Fruit fly (Drosophila melanogaster) whole organism, embryonic: ENCODE results near the gene Sec20.

Experiments used
- ATbp ChIP-seq: fragments of 200-800 bp; sonication (Bioruptor generic); optimal IDR thresholded peaks from 2 replicates; lab custom pipeline; 2017; ENCODE audit warnings: missing biosample characterization, mild to moderate bottlenecking, missing genetic modification characterization, missing genetic modification reagents
- Adf1 ChIP-seq: fragments of 200-800 bp; sonication (Bioruptor generic); IDR thresholded peaks from 2 replicates; pipeline ENCODE4 v1.3.6; 2022; ENCODE audit warnings: missing biosample characterization, missing genetic modification characterization
- Atf-2 ChIP-seq: fragments of 200-800 bp; sonication (Bioruptor generic); optimal IDR thresholded peaks from 2 replicates; lab custom pipeline; 2016; ENCODE audit warnings: missing biosample characterization, missing genetic modification characterization
- Atf6 ChIP-seq: fragments of 200-800 bp; sonication (Bioruptor generic); IDR thresholded peaks from 2 replicates; pipeline ENCODE4 v1.3.6; 2022; ENCODE audit warnings: missing biosample characterization, missing genetic modification characterization
- Bgb ChIP-seq: fragments of 200-800 bp; sonication (Bioruptor generic); IDR thresholded peaks from 2 replicates; pipeline ENCODE4 v1.3.6; 2022; ENCODE audit warnings: missing biosample characterization, missing genetic modification characterization; ENCODE audit not compliant: partially characterized antibody
- Blimp-1 ChIP-seq: fragments of 200-800 bp; sonication (Bioruptor generic); optimal IDR thresholded peaks from 3 replicates; lab custom pipeline; 2018; ENCODE audit warnings: missing biosample characterization, missing genetic modification characterization, mild to moderate bottlenecking, moderate library complexity, missing genetic modification reagents
- CG10274 ChIP-seq: fragments of 200-800 bp; sonication (Bioruptor generic); optimal IDR thresholded peaks from 3 replicates; lab custom pipeline; 2017; ENCODE audit warnings: missing biosample characterization, mild to moderate bottlenecking, missing genetic modification characterization
- CG10654 ChIP-seq: fragments of 200-800 bp; sonication (Bioruptor generic); optimal IDR thresholded peaks from 2 replicates; lab custom pipeline; 2016; ENCODE audit warnings: missing biosample characterization, missing genetic modification characterization
- CG13296 ChIP-seq: fragments of 200-800 bp; sonication (Bioruptor generic); optimal IDR thresholded peaks from 3 replicates; lab custom pipeline; 2018; ENCODE audit warnings: missing biosample characterization, mild to moderate bottlenecking, missing genetic modification characterization
- CG14050 ChIP-seq: fragments of 200-800 bp; sonication (Bioruptor generic); IDR thresholded peaks from 3 replicates; pipeline ENCODE4 v1.3.6; 2022; ENCODE audit warnings: missing biosample characterization, missing genetic modification characterization
- CG1529 ChIP-seq: fragments of 200-800 bp; sonication (Bioruptor generic); optimal IDR thresholded peaks from 3 replicates; lab custom pipeline; 2018; ENCODE audit warnings: missing biosample characterization, missing genetic modification characterization
- CG16815 ChIP-seq: fragments of 200-800 bp; sonication (Bioruptor generic); optimal IDR thresholded peaks from 3 replicates; lab custom pipeline; 2017; ENCODE audit warnings: missing biosample characterization, mild to moderate bottlenecking, missing genetic modification characterization
- CG17361 ChIP-seq: fragments of 200-800 bp; sonication (Bioruptor generic); IDR thresholded peaks from 3 replicates; pipeline ENCODE4 v1.3.6; 2022; ENCODE audit warnings: missing biosample characterization, missing genetic modification characterization
- CG2889 ChIP-seq: fragments of 200-800 bp; sonication (Bioruptor generic); IDR thresholded peaks from 3 replicates; pipeline ENCODE4 v1.3.6; 2022; ENCODE audit warnings: missing biosample characterization, missing genetic modification characterization
- CG32767 ChIP-seq: fragments of 200-800 bp; sonication (Bioruptor generic); IDR thresholded peaks from 2 replicates; pipeline ENCODE4 v1.3.6; 2022; ENCODE audit warnings: missing biosample characterization, missing genetic modification characterization
- CG34422 ChIP-seq: fragments of 200-800 bp; sonication (Bioruptor generic); IDR thresholded peaks from 3 replicates; pipeline ENCODE4 v1.3.6; 2022; ENCODE audit warnings: missing biosample characterization, missing genetic modification characterization
- CG3995 ChIP-seq: fragments of 200-800 bp; sonication (Bioruptor generic); optimal IDR thresholded peaks from 3 replicates; lab custom pipeline; 2016; ENCODE audit warnings: missing biosample characterization, missing genetic modification characterization
- CG7963 ChIP-seq: fragments of 200-800 bp; sonication (Bioruptor generic); IDR thresholded peaks from 3 replicates; pipeline ENCODE4 v1.3.6; 2022; ENCODE audit warnings: missing biosample characterization, missing genetic modification characterization; ENCODE audit not compliant: partially characterized antibody
- CG8290 ChIP-seq, 3 experiments: fragments of 200-800 bp; sonication (Bioruptor generic); optimal IDR thresholded peaks; 2 replicates each; lab custom pipeline; 2016 to 2019; ENCODE audit warnings: missing biosample characterization in 3 of 3, missing genetic modification characterization in 3 of 3, mild to moderate bottlenecking in 2 of 3, moderate library complexity in 1 of 3
- CG8359 ChIP-seq: fragments of 200-800 bp; sonication (Bioruptor generic); optimal IDR thresholded peaks from 2 replicates; lab custom pipeline; 2017; ENCODE audit warnings: missing biosample characterization, mild to moderate bottlenecking, missing genetic modification characterization, borderline replicate concordance
- CG9437 ChIP-seq: fragments of 200-800 bp; sonication (Bioruptor generic); optimal IDR thresholded peaks from 2 replicates; lab custom pipeline; 2018; ENCODE audit warnings: missing biosample characterization, mild to moderate bottlenecking, missing genetic modification characterization
- Doc3 ChIP-seq: fragments of 200-800 bp; sonication (Bioruptor generic); IDR thresholded peaks from 3 replicates; pipeline ENCODE4 v1.3.6; 2022; ENCODE audit warnings: missing biosample characterization, missing genetic modification characterization; ENCODE audit not compliant: partially characterized antibody
- Dref ChIP-seq: fragments of 200-800 bp; sonication (Bioruptor generic); IDR thresholded peaks from 2 replicates; pipeline ENCODE4 v1.3.6; 2022; ENCODE audit warnings: missing biosample characterization, missing genetic modification characterization
- E2f2 ChIP-seq: fragments of 200-800 bp; sonication (Bioruptor generic); IDR thresholded peaks from 2 replicates; pipeline ENCODE4 v1.3.6; 2022; ENCODE audit warnings: missing biosample characterization, missing genetic modification characterization
- Max ChIP-seq: fragments of 200-800 bp; sonication (Bioruptor generic); optimal IDR thresholded peaks from 2 replicates; lab custom pipeline; 2016; ENCODE audit warnings: missing biosample characterization, mild to moderate bottlenecking, missing genetic modification characterization
- Meics ChIP-seq: fragments of 200-800 bp; sonication (Bioruptor generic); optimal IDR thresholded peaks from 2 replicates; lab custom pipeline; 2017; ENCODE audit warnings: missing biosample characterization, mild to moderate bottlenecking, missing genetic modification characterization
- NC2α ChIP-seq: fragments of 200-800 bp; sonication (Bioruptor generic); optimal IDR thresholded peaks from 2 replicates; lab custom pipeline; 2016; ENCODE audit warnings: missing biosample characterization, missing genetic modification characterization
- Neu2 ChIP-seq: fragments of 200-800 bp; sonication (Bioruptor generic); optimal IDR thresholded peaks from 3 replicates; lab custom pipeline; 2016; ENCODE audit warnings: missing biosample characterization, missing genetic modification characterization, borderline replicate concordance
- Usf ChIP-seq: fragments of 200-800 bp; sonication (Bioruptor generic); optimal IDR thresholded peaks from 2 replicates; lab custom pipeline; 2017; ENCODE audit warnings: missing genotype, missing biosample characterization, missing genetic modification characterization
- ap ChIP-seq: fragments of 200-800 bp; sonication (Bioruptor generic); IDR thresholded peaks from 2 replicates; pipeline ENCODE4 v1.3.6; 2022; ENCODE audit warnings: missing biosample characterization, missing genetic modification characterization
- cato ChIP-seq: fragments of 200-800 bp; sonication (Bioruptor generic); optimal IDR thresholded peaks from 2 replicates; lab custom pipeline; 2016; ENCODE audit warnings: missing biosample characterization, missing genetic modification characterization, borderline replicate concordance
- caup ChIP-seq: fragments of 200-800 bp; sonication (Bioruptor generic); optimal IDR thresholded peaks from 3 replicates; lab custom pipeline; 2017; ENCODE audit warnings: missing biosample characterization, mild to moderate bottlenecking, missing genetic modification characterization, moderate library complexity; ENCODE audit not compliant: severe bottlenecking
- crc ChIP-seq: fragments of 200-800 bp; sonication (Bioruptor generic); optimal IDR thresholded peaks from 2 replicates; lab custom pipeline; 2016; ENCODE audit warnings: missing biosample characterization, missing genetic modification characterization
- croc ChIP-seq: fragments of 200-800 bp; sonication (Bioruptor generic); conservative IDR thresholded peaks from 3 replicates; pipeline ENCODE4 v1.3.6; 2022; ENCODE audit warnings: missing biosample characterization, missing genetic modification characterization
- dan ChIP-seq: fragments of 200-800 bp; sonication (Bioruptor generic); IDR thresholded peaks from 2 replicates; pipeline ENCODE4 v1.3.6; 2022; ENCODE audit warnings: missing biosample characterization, missing genetic modification characterization
- danr ChIP-seq: fragments of 200-800 bp; sonication (Bioruptor generic); IDR thresholded peaks from 2 replicates; pipeline ENCODE4 v1.3.6; 2022; ENCODE audit warnings: missing biosample characterization, missing genetic modification characterization
- gfzf ChIP-seq: fragments of 200-800 bp; sonication (Bioruptor generic); optimal IDR thresholded peaks from 2 replicates; lab custom pipeline; 2016; ENCODE audit warnings: missing biosample characterization, mild to moderate bottlenecking, missing genetic modification characterization, moderate library complexity
- lbe ChIP-seq: fragments of 200-800 bp; sonication (Bioruptor generic); optimal IDR thresholded peaks from 2 replicates; lab custom pipeline; 2016; ENCODE audit warnings: missing biosample characterization, mild to moderate bottlenecking, missing genetic modification characterization
- lov ChIP-seq, 2 experiments: fragments of 200-800 bp in 1 of 2; fragments of >200 bp in 1 of 2; sonication (Bioruptor generic) in 1 of 2; IDR thresholded peaks in 1 of 2; optimal IDR thresholded peaks in 1 of 2; 2 replicates in 1 of 2; 3 replicates in 1 of 2; pipeline versions ENCODE4 v1.3.6 to Lab custom; 2017 to 2022; ENCODE audit warnings: missing biosample characterization in 1 of 2, missing genetic modification characterization in 1 of 2
- nerfin-2 ChIP-seq: fragments of 200-800 bp; sonication (Bioruptor generic); IDR thresholded peaks from 2 replicates; pipeline ENCODE4 v1.3.6; 2022; ENCODE audit warnings: missing biosample characterization, missing genetic modification characterization; ENCODE audit not compliant: partially characterized antibody
- pan ChIP-seq, 4 experiments: fragments of >200 bp in 3 of 4; fragments of 200-800 bp in 1 of 4; sonication (Bioruptor generic) in 1 of 4; optimal IDR thresholded peaks in 3 of 4; IDR thresholded peaks in 1 of 4; 2 replicates each; pipeline versions ENCODE4 v1.3.6 to Lab custom; 2017 to 2022; ENCODE audit warnings: missing biosample characterization in 2 of 4, missing genetic modification characterization in 2 of 4, mixed read lengths in 1 of 4
- pzg ChIP-seq: fragments of 200-800 bp; sonication (Bioruptor generic); optimal IDR thresholded peaks from 3 replicates; lab custom pipeline; 2018; ENCODE audit warnings: missing biosample characterization, mild to moderate bottlenecking, missing genetic modification characterization, moderate library complexity
- rib ChIP-seq: fragments of 200-800 bp; sonication (Bioruptor generic); IDR thresholded peaks from 2 replicates; pipeline ENCODE4 v1.3.6; 2022; ENCODE audit warnings: missing biosample characterization, missing genetic modification characterization
- row ChIP-seq: fragments of 200-800 bp; sonication (Bioruptor generic); IDR thresholded peaks from 3 replicates; pipeline ENCODE4 v1.3.6; 2022; ENCODE audit warnings: missing biosample characterization, missing genetic modification characterization
- seq ChIP-seq: fragments of 200-800 bp; sonication (Bioruptor generic); IDR thresholded peaks from 2 replicates; pipeline ENCODE4 v1.3.6; 2022; ENCODE audit warnings: missing biosample characterization, missing genetic modification characterization
- tna ChIP-seq: fragments of 200-800 bp; sonication (Bioruptor generic); IDR thresholded peaks from 2 replicates; pipeline ENCODE4 v1.3.6; 2022; ENCODE audit warnings: missing biosample characterization, missing genetic modification characterization; ENCODE audit not compliant: partially characterized antibody
- toy ChIP-seq: fragments of 200-800 bp; sonication (Bioruptor generic); IDR thresholded peaks from 2 replicates; pipeline ENCODE4 v1.3.6; 2022; ENCODE audit warnings: missing biosample characterization, missing genetic modification characterization
- zf30C ChIP-seq: fragments of 200-800 bp; sonication (Bioruptor generic); optimal IDR thresholded peaks from 3 replicates; lab custom pipeline; 2018; ENCODE audit warnings: missing biosample characterization, mild to moderate bottlenecking, missing genetic modification characterization

The Sec20 gene

dm6 chr3R:5791497-5791896, 32.8 kb downstream of the Sec20 start, which contains the start of gene Hpf1 (continued):
- TF ChIP-seq caup (GFP tag; lab: Kevin White, UChicago) (peak; percentile 98), ATbp (GFP tag; lab: Kevin White, UChicago) (peak; percentile 95), row (GFP tag; lab: Robert Waterston, UW) (peak; percentile 99), CG16815 (GFP tag; lab: Kevin White, UChicago) (peak; percentile 98), seq (GFP tag; lab: Robert Waterston, UW) (peak; percentile 99), NC2α (peak; percentile 96), lov (optimal IDR thresholded peaks at IDR 0.05; lab: Kevin White, UChicago) (no peak), lov (GFP tag; IDR thresholded peaks at IDR 0.05; lab: Robert Waterston, UW) (peak; percentile 92), tna (GFP tag; lab: Robert Waterston, UW) (no peak), CG7963 (no peak), CG9437 (peak; percentile 92), gfzf (GFP tag; lab: Kevin White, UChicago) (peak; percentile 43), CG8290 (GFP tag; optimal IDR thresholded peaks at IDR 0.05; lab: Kevin White, UChicago) (peak; percentile 92), CG8290 (tag; optimal IDR thresholded peaks at IDR 0.05; lab: Kevin White, UChicago) (peak; percentile 82 to 98), crc (GFP tag; lab: Kevin White, UChicago) (peak; percentile 97), Neu2 (GFP tag; lab: Kevin White, UChicago) (peak; percentile 92), Dref (GFP tag; lab: Robert Waterston, UW) (peak; percentile 40; the same call in 1 of the 2 replicates), Max (GFP tag; lab: Kevin White, UChicago) (peak; percentile 98), toy (GFP tag; lab: Robert Waterston, UW) (peak; percentile 93), CG3995 (GFP tag; lab: Kevin White, UChicago) (peak; percentile 93), CG17361 (GFP tag; lab: Robert Waterston, UW) (peak; percentile 99), Atf6 (GFP tag; lab: Robert Waterston, UW) (peak; percentile 98), danr (GFP tag; lab: Robert Waterston, UW) (peak; percentile 97), CG32767 (peak; percentile 97), pzg (peak; percentile 64), CG10654 (peak; percentile 97), cato (peak; percentile 96), E2f2 (GFP tag; lab: Robert Waterston, UW) (peak; percentile 86), rib (peak; percentile 97), nerfin-2 (GFP tag; lab: Robert Waterston, UW) (no peak), lbe (peak; percentile 99), CG10274 (GFP tag; lab: Kevin White, UChicago) (peak; percentile 93), Doc3 (GFP tag; lab: Robert Waterston, UW) (no peak), pan (optimal IDR thresholded peaks at IDR 0.05; lab: Kevin White, UChicago) (no peak), pan (GFP tag; optimal IDR thresholded peaks at IDR 0.05 in 1 of 2, IDR thresholded peaks at IDR 0.05 in 1 of 2) (peak in 1 of 2 experiments; percentile 98), dan (peak; percentile 83), Atf-2 (peak; percentile 98), Bgb (GFP tag; lab: Robert Waterston, UW) (0 out of 2 replicates have a peak, but pooled peaks have one; percentile 16), zf30C (peak; percentile 39), croc (peak; percentile 94), CG13296 (GFP tag; lab: Kevin White, UChicago) (peak; percentile 99), CG34422 (GFP tag; lab: Robert Waterston, UW) (peak; percentile 98), Blimp-1 (GFP tag; lab: Kevin White, UChicago) (peak; percentile 95), CG8359 (GFP tag; lab: Kevin White, UChicago) (peak; percentile 90), Meics (GFP tag; lab: Kevin White, UChicago) (peak; percentile 99), ap (GFP tag; lab: Robert Waterston, UW) (peak; percentile 95), Adf1 (GFP tag; lab: Robert Waterston, UW) (peak; percentile 84), CG1529 (GFP tag; lab: Kevin White, UChicago) (peak; percentile 94), Usf (GFP tag; lab: Kevin White, UChicago) (peak; percentile 95), CG14050 (GFP tag; lab: Robert Waterston, UW) (peak; percentile 95), CG2889 (peak; percentile 96)
